Worm (Caenorhabditis elegans) whole organism, L4 larva: ENCODE measurements around the gene rpn-9.

Source experiments
- F37D6.2 ChIP-seq: sonication (generic microtip); optimal IDR thresholded peaks from 2 replicates; lab custom pipeline; 2016; ENCODE audit warnings: mild to moderate bottlenecking, missing genetic modification characterization, missing compliant biosample characterization
- ZK546.5 ChIP-seq, 2 experiments: sonication (generic microtip); optimal IDR thresholded peaks; 2 replicates each; lab custom pipeline; 2017; ENCODE audit warnings: missing biosample characterization in 2 of 2, missing genetic modification characterization in 2 of 2
- arid-1 ChIP-seq: fragments of 200-800 bp; sonication (Bioruptor generic); conservative IDR thresholded peaks from 2 replicates; pipeline ENCODE4 v1.3.6; 2022; ENCODE audit warnings: missing genetic modification reagents, missing genetic modification characterization, missing compliant biosample characterization
- egl-43 ChIP-seq: fragments of 200-800 bp; sonication (Bioruptor generic); IDR thresholded peaks from 2 replicates; pipeline ENCODE4 v1.3.6; 2022; ENCODE audit warnings: missing genetic modification reagents, missing genetic modification characterization, missing compliant biosample characterization
- mdl-1 ChIP-seq, 2 experiments: fragments of 150-350 bp in 1 of 2; sonication (generic microtip) in 1 of 2; optimal IDR thresholded peaks; 2 replicates each; lab custom pipeline; 2014 to 2017; ENCODE audit warnings: missing biosample characterization in 2 of 2, missing genetic modification characterization in 2 of 2
- mes-2 ChIP-seq: sonication (generic microtip); optimal IDR thresholded peaks from 2 replicates; lab custom pipeline; 2016; ENCODE audit warnings: missing genotype, mild to moderate bottlenecking, missing genetic modification characterization, missing compliant biosample characterization; ENCODE audit not compliant: poor library complexity, severe bottlenecking
- nhr-28 ChIP-seq: fragments of 150-350 bp; optimal IDR thresholded peaks from 2 replicates; lab custom pipeline; 2014; ENCODE audit warnings: missing biosample characterization, missing genetic modification characterization
- nhr-42 ChIP-seq: fragments of 200-800 bp; sonication (Bioruptor generic); IDR thresholded peaks from 2 replicates; pipeline ENCODE4 v1.3.6; 2022; ENCODE audit warnings: missing genetic modification characterization, missing compliant biosample characterization

- TF ChIP-seq nhr-28 (no peak), nhr-42 (GFP tag; lab: Robert Waterston, UW) (no peak), F37D6.2 (tag; lab: Kevin White, UChicago) (no peak), arid-1 (no peak), ZK546.5 (tag; optimal IDR thresholded peaks at IDR 0.05; lab: Kevin White, UChicago) (no peak), mes-2 (tag; lab: Kevin White, UChicago) (no peak), mdl-1 (tag; optimal IDR thresholded peaks at IDR 0.05; lab: Kevin White, UChicago) (no peak), egl-43 (GFP tag; lab: Robert Waterston, UW) (no peak)
Observed at ce11 chrII:11270829-11271228, 32.1 kb upstream of the rpn-9 start.
